Worm (Caenorhabditis elegans) whole organism, L1 larva: ENCODE data around the gene ZK856.18.

Experiments used
- F16B12.6 ChIP-seq: fragments of 150-350 bp; optimal IDR thresholded peaks from 2 replicates; lab custom pipeline; 2014; ENCODE audit warnings: missing biosample characterization, missing genetic modification characterization
- Y116A8C.19 ChIP-seq: sonication (generic microtip); optimal IDR thresholded peaks from 2 replicates; lab custom pipeline; 2016; ENCODE audit warnings: missing compliant biosample characterization, missing genetic modification characterization, borderline replicate concordance
- aha-1 ChIP-seq: fragments of 150-350 bp; optimal IDR thresholded peaks from 2 replicates; lab custom pipeline; 2014; ENCODE audit warnings: missing biosample characterization, missing genetic modification characterization
- ama-1 ChIP-seq: fragments of 150-350 bp; optimal IDR thresholded peaks from 2 replicates; lab custom pipeline; 2014
- blmp-1 ChIP-seq: fragments of 150-350 bp; optimal IDR thresholded peaks from 2 replicates; lab custom pipeline; 2014; ENCODE audit warnings: missing biosample characterization, missing genetic modification characterization
- ceh-63 ChIP-seq: fragments of 200-800 bp; sonication (Bioruptor generic); optimal IDR thresholded peaks from 2 replicates; lab custom pipeline; 2018; ENCODE audit warnings: mild to moderate bottlenecking, missing genetic modification characterization, missing compliant biosample characterization
- ceh-82 ChIP-seq, 3 experiments: fragments of 150-350 bp in 1 of 3; sonication (generic microtip) in 2 of 3; optimal IDR thresholded peaks; 2 replicates each; lab custom pipeline; 2014 to 2017; ENCODE audit warnings: missing biosample characterization in 3 of 3, missing genetic modification characterization in 3 of 3
- ceh-90 ChIP-seq: sonication (generic microtip); optimal IDR thresholded peaks from 2 replicates; lab custom pipeline; 2016; ENCODE audit warnings: missing genetic modification characterization, missing compliant biosample characterization
- efl-1 ChIP-seq, 4 experiments: fragments of 150-350 bp; optimal IDR thresholded peaks in 3 of 4; peaks in 1 of 4; 1 replicate in 1 of 4; 2 replicates in 3 of 4; lab custom pipeline; 2014; ENCODE audit warnings: missing biosample characterization in 2 of 4, missing genetic modification characterization in 2 of 4, missing genetic modification reagents in 2 of 4
- egl-13 ChIP-seq: sonication (generic microtip); optimal IDR thresholded peaks from 2 replicates; lab custom pipeline; 2016; ENCODE audit warnings: missing genotype, missing genetic modification reagents, missing genetic modification characterization, missing compliant biosample characterization
- elt-2 ChIP-seq: sonication (generic microtip); optimal IDR thresholded peaks from 2 replicates; lab custom pipeline; 2016; ENCODE audit warnings: missing genetic modification characterization, mild to moderate bottlenecking, inconsistent platforms, missing compliant biosample characterization, missing genetic modification reagents
- ets-5 ChIP-seq: fragments of 200-800 bp; sonication (Bioruptor generic); IDR thresholded peaks from 2 replicates; pipeline ENCODE4 v1.3.6; 2022; ENCODE audit warnings: missing genetic modification characterization, missing compliant biosample characterization
- fkh-10 ChIP-seq: sonication (generic microtip); optimal IDR thresholded peaks from 2 replicates; lab custom pipeline; 2017; ENCODE audit warnings: missing biosample characterization, missing genetic modification reagents, missing genetic modification characterization
- fkh-4 ChIP-seq: sonication (generic microtip); optimal IDR thresholded peaks from 2 replicates; lab custom pipeline; 2016; ENCODE audit warnings: missing compliant biosample characterization, missing genetic modification characterization, borderline replicate concordance
- fos-1 ChIP-seq: fragments of 150-350 bp; optimal IDR thresholded peaks from 2 replicates; lab custom pipeline; 2014; ENCODE audit warnings: missing biosample characterization, missing genetic modification characterization
- grh-1 ChIP-seq: fragments of 200-800 bp; sonication (Bioruptor generic); IDR thresholded peaks from 2 replicates; pipeline ENCODE4 v1.3.6; 2022; ENCODE audit warnings: missing genetic modification reagents, missing genetic modification characterization, missing compliant biosample characterization
- hlh-17 ChIP-seq: fragments of 200-800 bp; sonication (Bioruptor generic); optimal IDR thresholded peaks from 2 replicates; lab custom pipeline; 2018; ENCODE audit warnings: missing genetic modification characterization, mild to moderate bottlenecking, missing compliant biosample characterization, moderate library complexity, borderline replicate concordance
- hlh-4 ChIP-seq: sonication (generic microtip); optimal IDR thresholded peaks from 2 replicates; lab custom pipeline; 2016; ENCODE audit warnings: mild to moderate bottlenecking, missing genetic modification characterization, missing compliant biosample characterization
- irx-1 ChIP-seq: sonication (generic microtip); optimal IDR thresholded peaks from 2 replicates; lab custom pipeline; 2016; ENCODE audit warnings: missing genetic modification characterization, missing compliant biosample characterization
- jun-1 ChIP-seq: fragments of 150-350 bp; optimal IDR thresholded peaks from 2 replicates; lab custom pipeline; 2014; ENCODE audit warnings: missing biosample characterization, missing genetic modification reagents, missing genetic modification characterization
- lin-15B ChIP-seq: fragments of 150-350 bp; sonication (generic microtip); optimal IDR thresholded peaks from 3 replicates; lab custom pipeline; 2014; ENCODE audit warnings: missing biosample characterization, missing genetic modification characterization
- lin-35 ChIP-seq, 2 experiments: fragments of 150-350 bp; optimal IDR thresholded peaks; 2 replicates each; lab custom pipeline; 2014; ENCODE audit warnings: missing biosample characterization in 2 of 2, missing genetic modification characterization in 2 of 2, missing genetic modification reagents in 2 of 2
- lsy-2 ChIP-seq, 2 experiments: fragments of 150-350 bp; optimal IDR thresholded peaks; 2 replicates each; lab custom pipeline; 2014; ENCODE audit warnings: missing biosample characterization in 2 of 2, missing genetic modification characterization in 2 of 2
- mep-1 ChIP-seq: fragments of 150-350 bp; optimal IDR thresholded peaks from 2 replicates; lab custom pipeline; 2014; ENCODE audit warnings: missing biosample characterization, missing genetic modification characterization
- nhr-11 ChIP-seq: fragments of 150-350 bp; optimal IDR thresholded peaks from 2 replicates; lab custom pipeline; 2014; ENCODE audit warnings: missing biosample characterization, missing genetic modification characterization
- nhr-19 ChIP-seq: fragments of 200-800 bp; sonication (Bioruptor generic); conservative IDR thresholded peaks from 2 replicates; pipeline ENCODE4 v1.3.6; 2022; ENCODE audit warnings: missing genetic modification characterization, missing compliant biosample characterization
- nhr-237 ChIP-seq: fragments of 150-350 bp; optimal IDR thresholded peaks from 2 replicates; lab custom pipeline; 2014; ENCODE audit warnings: missing biosample characterization, missing genetic modification characterization
- nhr-28 ChIP-seq: fragments of 150-350 bp; optimal IDR thresholded peaks from 2 replicates; lab custom pipeline; 2014; ENCODE audit warnings: missing biosample characterization, missing genetic modification characterization
- nhr-71 ChIP-seq: sonication (generic microtip); optimal IDR thresholded peaks from 2 replicates; lab custom pipeline; 2016; ENCODE audit warnings: mild to moderate bottlenecking, missing genetic modification characterization, moderate library complexity, missing compliant biosample characterization
- nhr-76 ChIP-seq: sonication (generic microtip); optimal IDR thresholded peaks from 2 replicates; lab custom pipeline; 2017; ENCODE audit warnings: missing biosample characterization, missing genetic modification characterization
- nhr-77 ChIP-seq: fragments of 150-350 bp; optimal IDR thresholded peaks from 2 replicates; lab custom pipeline; 2014; ENCODE audit warnings: missing biosample characterization, missing genetic modification characterization
- nhr-84 ChIP-seq: sonication (generic microtip); optimal IDR thresholded peaks from 2 replicates; lab custom pipeline; 2017; ENCODE audit warnings: missing biosample characterization, missing genetic modification characterization
- pag-3 ChIP-seq: sonication (generic microtip); optimal IDR thresholded peaks from 2 replicates; lab custom pipeline; 2017; ENCODE audit warnings: missing genetic modification characterization, mild to moderate bottlenecking, missing compliant biosample characterization, antibody characterized with exemption, borderline replicate concordance; ENCODE audit not compliant: insufficient read depth
- pax-3 ChIP-seq: fragments of 200-800 bp; sonication (Bioruptor generic); optimal IDR thresholded peaks from 2 replicates; lab custom pipeline; 2018; ENCODE audit warnings: mild to moderate bottlenecking, missing genetic modification characterization, moderate library complexity, missing compliant biosample characterization
- pqm-1 ChIP-seq: sonication (generic microtip); optimal IDR thresholded peaks from 3 replicates; lab custom pipeline; 2017; ENCODE audit warnings: missing biosample characterization, missing genetic modification characterization
- snu-23 ChIP-seq: sonication (generic microtip); optimal IDR thresholded peaks from 2 replicates; lab custom pipeline; 2016; ENCODE audit warnings: missing genetic modification characterization, missing compliant biosample characterization
- tbx-2 ChIP-seq: sonication (generic microtip); optimal IDR thresholded peaks from 2 replicates; lab custom pipeline; 2016; ENCODE audit warnings: missing genetic modification characterization, missing compliant biosample characterization
- zag-1 ChIP-seq: fragments of 150-350 bp; optimal IDR thresholded peaks from 2 replicates; lab custom pipeline; 2014; ENCODE audit warnings: missing biosample characterization, missing genetic modification characterization
- zip-4 ChIP-seq: fragments of 200-800 bp; sonication (Bioruptor generic); optimal IDR thresholded peaks from 2 replicates; lab custom pipeline; 2018; ENCODE audit warnings: mild to moderate bottlenecking, missing genetic modification characterization, moderate library complexity, missing compliant biosample characterization
- ztf-11 ChIP-seq, 2 experiments: sonication (generic microtip); optimal IDR thresholded peaks; 2 replicates each; lab custom pipeline; 2016 to 2017; ENCODE audit warnings: missing genetic modification characterization in 2 of 2, missing biosample characterization in 1 of 2, missing compliant biosample characterization in 1 of 2
- ztf-4 ChIP-seq: fragments of 150-350 bp; optimal IDR thresholded peaks from 2 replicates; lab custom pipeline; 2014; ENCODE audit warnings: missing biosample characterization, missing genetic modification characterization

The ZK856.18 gene

DNA sequence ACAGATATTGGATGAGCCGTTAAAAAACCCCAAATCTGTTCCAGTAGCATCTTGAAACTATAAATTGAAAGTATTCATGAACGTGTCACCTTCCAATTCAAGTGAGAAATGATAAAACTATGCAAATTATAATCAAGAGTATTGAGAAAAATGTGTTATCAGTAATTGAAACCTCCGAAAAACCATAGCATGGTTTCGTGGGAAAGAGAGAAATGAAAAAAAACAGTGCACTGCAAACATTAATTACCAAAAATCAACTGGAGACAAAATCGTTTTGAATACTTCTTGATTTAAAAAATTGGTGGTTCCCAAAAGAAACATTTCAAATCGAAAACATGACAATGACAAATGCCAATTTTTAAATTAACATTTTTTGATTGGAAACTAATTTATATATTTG lies 39.8 kb upstream of the ZK856.18 start, which contains the start of gene daf-36:
daf-36 (minus strand) TSS at position 101 of the 400 bp plus-strand sequence.
- TF ChIP-seq Y116A8C.19 (tag; lab: Kevin White, UChicago): no peak
- no peak for TF ChIP-seq nhr-76
- no peak for TF ChIP-seq egl-13 (tag; lab: Kevin White, UChicago)
- no peak for TF ChIP-seq jun-1 (tag; lab: Kevin White, UChicago)
- no peak for TF ChIP-seq ama-1 (lab: Kevin White, UChicago)
- TF ChIP-seq irx-1: no peak
- no peak for TF ChIP-seq lsy-2 (tag; optimal IDR thresholded peaks at IDR 0.05; lab: Kevin White, UChicago)
- TF ChIP-seq hlh-17 (GFP tag; lab: Kevin White, UChicago): no peak
- no peak for TF ChIP-seq ceh-63
- no peak for TF ChIP-seq nhr-84 (tag; lab: Kevin White, UChicago)
- TF ChIP-seq nhr-237: no peak
- TF ChIP-seq pqm-1: no peak
- no peak for TF ChIP-seq nhr-71
- TF ChIP-seq fos-1 (tag; lab: Kevin White, UChicago): no peak
- TF ChIP-seq zip-4 (GFP tag; lab: Kevin White, UChicago): no peak
- TF ChIP-seq, all 84 proteins: peak for 0

DNA sequence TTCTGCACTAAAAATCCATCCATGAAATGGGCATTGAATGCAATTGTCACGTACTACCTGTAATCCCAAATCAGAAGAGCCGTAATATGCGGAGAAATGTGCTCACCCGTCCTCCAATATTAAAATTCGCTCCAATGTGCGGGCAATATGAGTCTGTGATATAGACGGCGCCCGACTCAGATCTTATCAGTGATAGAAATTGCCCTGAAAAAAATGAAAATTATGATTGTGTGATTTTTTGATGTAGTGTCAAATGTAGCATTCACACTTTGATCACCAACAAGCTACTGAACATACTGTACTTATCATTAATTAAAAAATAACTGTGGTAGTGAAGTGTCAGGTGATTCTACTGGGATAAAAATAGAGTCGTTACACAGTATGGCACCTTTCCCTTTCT lies 38.8 kb upstream of the ZK856.18 start:
- TF ChIP-seq ztf-4 (tag; lab: Kevin White, UChicago) (no peak), hlh-4 (tag; lab: Kevin White, UChicago) (no peak), ztf-11 (tag; optimal IDR thresholded peaks at IDR 0.05; lab: Kevin White, UChicago) (no peak), aha-1 (tag; lab: Kevin White, UChicago) (no peak), elt-2 (tag; lab: Kevin White, UChicago) (peak; percentile 2), fkh-4 (tag; lab: Kevin White, UChicago) (no peak), snu-23 (GFP tag; lab: Kevin White, UChicago) (no peak), efl-1 (optimal IDR thresholded peaks at IDR 0.05; lab: Kevin White, UChicago) (no peak), efl-1 (GFP tag; optimal IDR thresholded peaks at IDR 0.05 in 1 of 2; lab: Kevin White, UChicago) (no peak)

DNA sequence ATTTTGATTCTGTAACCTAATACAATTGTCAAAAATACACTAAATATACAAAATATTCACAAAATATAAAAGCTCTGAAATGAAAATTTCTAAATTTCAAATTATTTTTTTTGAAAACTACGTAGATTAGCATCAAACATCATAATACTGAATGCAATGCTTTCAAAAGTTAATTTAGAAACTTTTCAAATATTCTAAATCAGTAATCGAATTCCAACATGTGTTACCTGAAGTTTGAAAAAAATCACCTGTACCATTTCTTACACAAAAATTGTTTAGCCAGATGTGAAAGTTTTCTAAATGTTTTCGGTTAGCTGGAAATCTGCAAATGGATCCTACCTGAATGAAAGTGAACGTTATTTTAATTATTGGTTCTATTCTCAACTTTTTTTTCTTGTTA lies 36.2 kb upstream of the ZK856.18 start, which contains the start of gene C12D8.20:
C12D8.20 (plus strand) TSS at position 301 of the 400 bp plus-strand sequence.
- no peak for TF ChIP-seq lin-35 (GFP tag; optimal IDR thresholded peaks at IDR 0.05; lab: Kevin White, UChicago)
- no peak for TF ChIP-seq nhr-11 (tag; lab: Kevin White, UChicago)
- TF ChIP-seq pax-3: no peak
- TF ChIP-seq egl-13 (tag; lab: Kevin White, UChicago): no peak
- no peak for TF ChIP-seq nhr-76
- TF ChIP-seq aha-1 (tag; lab: Kevin White, UChicago): no peak
- TF ChIP-seq nhr-28 (tag; lab: Kevin White, UChicago): no peak
- TF ChIP-seq mep-1 (tag; lab: Kevin White, UChicago): no peak
- no peak for TF ChIP-seq ztf-4 (tag; lab: Kevin White, UChicago)
- no peak for TF ChIP-seq lin-15B (tag; lab: Kevin White, UChicago)
- TF ChIP-seq nhr-77: no peak

DNA sequence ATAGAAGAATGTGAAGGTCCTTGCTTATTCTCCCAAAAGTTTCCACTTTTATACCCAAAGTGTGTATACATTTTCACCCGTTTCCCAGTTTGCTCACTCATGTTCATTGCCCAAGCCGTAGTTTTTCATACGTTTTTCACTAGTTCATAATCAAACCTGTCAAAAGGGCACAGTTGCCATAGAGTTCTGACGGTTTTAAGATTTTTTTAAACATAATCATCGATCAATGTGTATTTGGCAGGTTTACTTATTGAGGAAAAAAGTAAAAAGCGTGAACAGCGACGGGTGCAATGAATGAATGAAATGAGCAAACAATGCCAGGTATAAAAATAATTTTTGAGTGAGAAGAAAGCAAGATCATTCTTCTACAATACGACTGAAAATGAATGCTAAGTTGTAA lies 35.5 kb upstream of the ZK856.18 start, which contains the start of the genes fipr-5 and fipr-9:
fipr-5 (minus strand) TSS at position 101 of the 400 bp plus-strand sequence.
fipr-9 (plus strand) TSS at position 346 of the 400 bp plus-strand sequence.
- no peak for TF ChIP-seq F16B12.6 (tag; lab: Kevin White, UChicago)
- TF ChIP-seq zag-1 (tag; lab: Kevin White, UChicago): no peak
- TF ChIP-seq zip-4 (GFP tag; lab: Kevin White, UChicago): no peak

DNA sequence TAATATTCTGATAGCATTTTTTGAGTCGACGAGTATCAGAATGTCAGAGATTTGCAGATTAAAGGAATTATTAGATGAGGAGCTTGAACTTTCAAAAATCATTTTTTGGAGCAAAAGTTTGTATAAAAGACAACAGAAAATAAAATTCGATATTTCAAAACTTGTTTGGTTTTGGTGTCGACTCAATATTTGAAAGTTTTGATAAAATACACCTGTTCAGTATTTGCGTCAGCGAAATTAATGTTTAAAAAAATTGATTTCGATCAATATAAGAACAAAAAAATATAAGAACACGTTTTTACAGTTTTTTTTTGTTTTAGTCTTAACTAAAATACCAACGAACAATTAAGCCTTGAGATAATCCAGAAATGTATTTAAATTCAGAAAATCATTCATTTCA lies 34.8 kb upstream of the ZK856.18 start, which contains the start of gene C12D8.13:
C12D8.13 (minus strand) TSS at position 101 of the 400 bp plus-strand sequence.
- no peak for TF ChIP-seq nhr-11 (tag; lab: Kevin White, UChicago)
- no peak for TF ChIP-seq fos-1 (tag; lab: Kevin White, UChicago)

DNA sequence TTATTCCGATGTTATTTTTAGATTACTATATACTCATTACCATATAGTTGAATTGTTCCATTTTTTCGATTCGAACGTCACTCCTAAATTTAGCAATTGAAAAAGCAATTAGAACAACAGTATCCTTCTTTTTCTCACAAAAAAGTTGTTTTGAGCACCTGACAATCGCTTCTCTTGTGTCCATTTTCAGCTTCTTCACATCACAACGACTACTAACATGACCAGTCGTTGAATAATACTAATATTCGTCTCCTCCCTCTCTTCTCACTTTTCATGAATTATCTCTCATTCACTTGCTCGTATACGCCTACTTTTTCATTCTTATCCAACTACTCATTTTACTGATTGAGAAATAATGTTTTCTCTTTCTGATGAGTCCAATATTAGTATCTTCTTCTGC lies 30.9 kb upstream of the ZK856.18 start, which contains the start of gene ZK856.14:
ZK856.14 (plus strand) TSS at position 301 of the 400 bp plus-strand sequence.
- TF ChIP-seq ets-5 (no peak), grh-1 (no peak), fkh-10 (no peak), nhr-76 (no peak), nhr-19 (GFP tag; lab: Robert Waterston, UW) (no peak), nhr-71 (no peak), ceh-82 (tag; optimal IDR thresholded peaks at IDR 0.05; lab: Kevin White, UChicago) (no peak), blmp-1 (tag; lab: Kevin White, UChicago) (no peak), ceh-90 (tag; lab: Kevin White, UChicago) (no peak), pag-3 (tag; lab: Kevin White, UChicago) (no peak), F16B12.6 (tag; lab: Kevin White, UChicago) (no peak), zip-4 (GFP tag; lab: Kevin White, UChicago) (no peak), tbx-2 (no peak)
